Fruit fly (Drosophila melanogaster) whole organism, embryonic: ENCODE measurements around the gene CG5087.

Experiments used
- Antp ChIP-seq: fragments of 200-800 bp; sonication (Bioruptor generic); optimal IDR thresholded peaks from 3 replicates; lab custom pipeline; 2016; ENCODE audit warnings: missing biosample characterization, missing genetic modification characterization
- B-H1 ChIP-seq: fragments of 200-800 bp; sonication (Bioruptor generic); IDR thresholded peaks from 3 replicates; pipeline ENCODE4 v1.3.6; 2022; ENCODE audit warnings: missing biosample characterization, missing genetic modification characterization
- Bdp1 ChIP-seq: fragments of 200-800 bp; sonication (Bioruptor generic); optimal IDR thresholded peaks from 3 replicates; lab custom pipeline; 2016; ENCODE audit warnings: missing biosample characterization, missing genetic modification characterization
- Bgb ChIP-seq: fragments of 200-800 bp; sonication (Bioruptor generic); IDR thresholded peaks from 2 replicates; pipeline ENCODE4 v1.3.6; 2022; ENCODE audit warnings: missing biosample characterization, missing genetic modification characterization; ENCODE audit not compliant: partially characterized antibody
- C15 ChIP-seq: fragments of 200-800 bp; sonication (Bioruptor generic); IDR thresholded peaks from 3 replicates; pipeline ENCODE4 v1.3.6; 2022; ENCODE audit warnings: missing biosample characterization, missing genetic modification characterization
- CG10209 ChIP-seq: fragments of 200-800 bp; sonication (Bioruptor generic); optimal IDR thresholded peaks from 3 replicates; lab custom pipeline; 2017; ENCODE audit warnings: missing biosample characterization, mild to moderate bottlenecking, missing genetic modification characterization, missing genetic modification reagents
- CG10366 ChIP-seq: fragments of 200-800 bp; sonication (Bioruptor generic); IDR thresholded peaks from 2 replicates; pipeline ENCODE4 v1.3.6; 2022; ENCODE audit warnings: missing biosample characterization, missing genetic modification characterization
- CG10431 ChIP-seq: fragments of 200-800 bp; sonication (Bioruptor generic); optimal IDR thresholded peaks from 3 replicates; lab custom pipeline; 2018; ENCODE audit warnings: missing biosample characterization, mild to moderate bottlenecking, missing genetic modification characterization
- CG11085 ChIP-seq: fragments of 200-800 bp; sonication (Bioruptor generic); IDR thresholded peaks from 2 replicates; pipeline ENCODE4 v1.3.6; 2022; ENCODE audit warnings: missing biosample characterization, missing genetic modification characterization
- CG11456 ChIP-seq: fragments of 200-800 bp; sonication (Bioruptor generic); IDR thresholded peaks from 3 replicates; pipeline ENCODE4 v1.3.6; 2022; ENCODE audit warnings: missing biosample characterization, missing genetic modification characterization
- CG11696 ChIP-seq: fragments of 200-800 bp; sonication (Bioruptor generic); IDR thresholded peaks from 2 replicates; pipeline ENCODE4 v1.3.6; 2022; ENCODE audit warnings: missing biosample characterization, missing genetic modification characterization
- CG14050 ChIP-seq: fragments of 200-800 bp; sonication (Bioruptor generic); IDR thresholded peaks from 3 replicates; pipeline ENCODE4 v1.3.6; 2022; ENCODE audit warnings: missing biosample characterization, missing genetic modification characterization
- CG15269 ChIP-seq: fragments of 200-800 bp; sonication (Bioruptor generic); optimal IDR thresholded peaks from 2 replicates; lab custom pipeline; 2018; ENCODE audit warnings: missing biosample characterization, mild to moderate bottlenecking, missing genetic modification characterization, moderate library complexity
- CG15696 ChIP-seq: fragments of 200-800 bp; sonication (Bioruptor generic); optimal IDR thresholded peaks from 2 replicates; lab custom pipeline; 2019; ENCODE audit warnings: missing biosample characterization, mild to moderate bottlenecking, missing genetic modification characterization, moderate library complexity
- CG1792 ChIP-seq: fragments of 200-800 bp; sonication (Bioruptor generic); optimal IDR thresholded peaks from 2 replicates; lab custom pipeline; 2016; ENCODE audit warnings: missing biosample characterization, missing genetic modification characterization
- CG2202 ChIP-seq: fragments of 200-800 bp; sonication (Bioruptor generic); optimal IDR thresholded peaks from 2 replicates; lab custom pipeline; 2018; ENCODE audit warnings: missing biosample characterization, mild to moderate bottlenecking, missing genetic modification characterization
- CG6272 ChIP-seq: fragments of 200-800 bp; sonication (Bioruptor generic); IDR thresholded peaks from 2 replicates; pipeline ENCODE4 v1.3.6; 2022; ENCODE audit warnings: missing biosample characterization, missing genetic modification characterization
- CG7987 ChIP-seq: fragments of 200-800 bp; sonication (Bioruptor generic); optimal IDR thresholded peaks from 2 replicates; lab custom pipeline; 2018; ENCODE audit warnings: missing biosample characterization, mild to moderate bottlenecking, missing genetic modification characterization, moderate library complexity
- CG9797 ChIP-seq: fragments of 200-800 bp; sonication (Bioruptor generic); optimal IDR thresholded peaks from 3 replicates; lab custom pipeline; 2018; ENCODE audit warnings: missing biosample characterization, mild to moderate bottlenecking, missing genetic modification characterization
- CrebB ChIP-seq: fragments of 200-800 bp; sonication (Bioruptor generic); optimal IDR thresholded peaks from 3 replicates; lab custom pipeline; 2018; ENCODE audit warnings: missing biosample characterization, mild to moderate bottlenecking, missing genetic modification characterization
- Dp ChIP-seq: fragments of 200-800 bp; sonication (Bioruptor generic); optimal IDR thresholded peaks from 2 replicates; lab custom pipeline; 2018; ENCODE audit warnings: missing biosample characterization, mild to moderate bottlenecking, missing genetic modification characterization, moderate library complexity
- Fer3 ChIP-seq: fragments of 200-800 bp; sonication (Bioruptor generic); optimal IDR thresholded peaks from 2 replicates; lab custom pipeline; 2018; ENCODE audit warnings: missing biosample characterization, mild to moderate bottlenecking, missing genetic modification characterization, moderate library complexity
- Hand ChIP-seq: fragments of 200-800 bp; sonication (Bioruptor generic); optimal IDR thresholded peaks from 2 replicates; lab custom pipeline; 2017; ENCODE audit warnings: mild to moderate bottlenecking, missing biosample characterization, missing genetic modification reagents, missing genetic modification characterization
- Hey ChIP-seq: fragments of 200-800 bp; sonication (Bioruptor generic); optimal IDR thresholded peaks from 3 replicates; lab custom pipeline; 2018; ENCODE audit warnings: missing biosample characterization, mild to moderate bottlenecking, missing genetic modification characterization
- Hr78 ChIP-seq, 2 experiments: fragments of 200-800 bp in 1 of 2; fragments of >200 bp in 1 of 2; sonication (Bioruptor generic) in 1 of 2; optimal IDR thresholded peaks; 2 replicates each; lab custom pipeline; 2017 to 2019; ENCODE audit warnings: missing biosample characterization in 2 of 2, missing genetic modification characterization in 2 of 2, mild to moderate bottlenecking in 1 of 2, moderate library complexity in 1 of 2
- Lim3 ChIP-seq: fragments of 200-800 bp; sonication (Bioruptor generic); IDR thresholded peaks from 2 replicates; pipeline ENCODE4 v1.3.6; 2022; ENCODE audit warnings: missing biosample characterization, missing genetic modification characterization
- Pdp1 ChIP-seq, 2 experiments: fragments of 200-800 bp; sonication (Bioruptor generic); optimal IDR thresholded peaks; 3 replicates each; lab custom pipeline; 2016; ENCODE audit warnings: missing biosample characterization in 2 of 2, missing genetic modification characterization in 2 of 2, mild to moderate bottlenecking in 1 of 2, moderate library complexity in 1 of 2
- Rx ChIP-seq: fragments of 200-800 bp; sonication (Bioruptor generic); IDR thresholded peaks from 2 replicates; pipeline ENCODE4 v1.3.6; 2022; ENCODE audit warnings: missing biosample characterization, missing genetic modification characterization
- Sin3A ChIP-seq: fragments of >200 bp; optimal IDR thresholded peaks from 2 replicates; lab custom pipeline; 2018
- ac ChIP-seq: fragments of 200-800 bp; sonication (Bioruptor generic); optimal IDR thresholded peaks from 3 replicates; lab custom pipeline; 2017; ENCODE audit warnings: missing biosample characterization, mild to moderate bottlenecking, missing genetic modification characterization
- az2 ChIP-seq: fragments of 200-800 bp; sonication (Bioruptor generic); optimal IDR thresholded peaks from 3 replicates; lab custom pipeline; 2016; ENCODE audit warnings: missing biosample characterization, missing genetic modification characterization
- cg ChIP-seq: fragments of 200-800 bp; sonication (Bioruptor generic); optimal IDR thresholded peaks from 3 replicates; lab custom pipeline; 2019; ENCODE audit warnings: missing biosample characterization, mild to moderate bottlenecking, missing genetic modification characterization, moderate library complexity
- chm ChIP-seq: fragments of 200-800 bp; sonication (Bioruptor generic); IDR thresholded peaks from 2 replicates; pipeline ENCODE4 v1.3.6; 2022; ENCODE audit warnings: missing biosample characterization, missing genetic modification characterization
- croc ChIP-seq: fragments of 200-800 bp; sonication (Bioruptor generic); conservative IDR thresholded peaks from 3 replicates; pipeline ENCODE4 v1.3.6; 2022; ENCODE audit warnings: missing biosample characterization, missing genetic modification characterization
- dmrt99B ChIP-seq: fragments of 200-800 bp; sonication (Bioruptor generic); optimal IDR thresholded peaks from 2 replicates; lab custom pipeline; 2018; ENCODE audit warnings: missing biosample characterization, mild to moderate bottlenecking, missing genetic modification characterization, moderate library complexity
- emc ChIP-seq: fragments of 200-800 bp; sonication (Bioruptor generic); optimal IDR thresholded peaks from 2 replicates; lab custom pipeline; 2016; ENCODE audit warnings: missing biosample characterization, missing genetic modification characterization
- esg ChIP-seq: fragments of 200-800 bp; sonication (Bioruptor generic); conservative IDR thresholded peaks from 2 replicates; pipeline ENCODE4 v1.3.6; 2022; ENCODE audit warnings: missing biosample characterization, missing genetic modification characterization
- ftz-f1 ChIP-seq: fragments of 200-800 bp; sonication (Bioruptor generic); optimal IDR thresholded peaks from 2 replicates; lab custom pipeline; 2016; ENCODE audit warnings: missing biosample characterization, missing genetic modification characterization
- fu2 ChIP-seq: fragments of 200-800 bp; sonication (Bioruptor generic); optimal IDR thresholded peaks from 2 replicates; lab custom pipeline; 2016; ENCODE audit warnings: missing biosample characterization, missing genetic modification characterization
- h ChIP-seq: fragments of >200 bp; optimal IDR thresholded peaks from 2 replicates; lab custom pipeline; 2017
- kah ChIP-seq: fragments of 200-800 bp; sonication (Bioruptor generic); optimal IDR thresholded peaks from 2 replicates; lab custom pipeline; 2018; ENCODE audit warnings: missing biosample characterization, mild to moderate bottlenecking, missing genetic modification characterization
- mam ChIP-seq: fragments of 200-800 bp; sonication (Bioruptor generic); optimal IDR thresholded peaks from 3 replicates; lab custom pipeline; 2016; ENCODE audit warnings: missing biosample characterization, missing genetic modification characterization
- mirr ChIP-seq: fragments of 200-800 bp; sonication (Bioruptor generic); optimal IDR thresholded peaks from 3 replicates; lab custom pipeline; 2018; ENCODE audit warnings: missing biosample characterization, mild to moderate bottlenecking, missing genetic modification characterization
- odd ChIP-seq: fragments of 200-800 bp; sonication (Bioruptor generic); optimal IDR thresholded peaks from 2 replicates; lab custom pipeline; 2017; ENCODE audit warnings: missing biosample characterization, mild to moderate bottlenecking, missing genetic modification characterization
- peb ChIP-seq: fragments of 200-800 bp; sonication (Bioruptor generic); IDR thresholded peaks from 2 replicates; pipeline ENCODE4 v1.3.6; 2022; ENCODE audit warnings: missing biosample characterization, missing genetic modification characterization
- sens ChIP-seq: fragments of 200-800 bp; sonication (Bioruptor generic); peaks from one replicate; lab custom pipeline; 2016; ENCODE audit warnings: missing biosample characterization, missing genetic modification characterization
- sim ChIP-seq: fragments of 200-800 bp; sonication (Bioruptor generic); IDR thresholded peaks from 2 replicates; pipeline ENCODE4 v1.3.6; 2022; ENCODE audit warnings: missing biosample characterization, missing genetic modification characterization
- sqz ChIP-seq: fragments of 200-800 bp; sonication (Bioruptor generic); optimal IDR thresholded peaks from 3 replicates; lab custom pipeline; 2018; ENCODE audit warnings: missing biosample characterization, mild to moderate bottlenecking, missing genetic modification characterization
- stc ChIP-seq: fragments of 200-800 bp; sonication (Bioruptor generic); IDR thresholded peaks from 2 replicates; pipeline ENCODE4 v1.3.6; 2022; ENCODE audit warnings: missing biosample characterization, missing genetic modification characterization
- stwl ChIP-seq: fragments of 200-800 bp; sonication (Bioruptor generic); optimal IDR thresholded peaks from 3 replicates; lab custom pipeline; 2018; ENCODE audit warnings: missing biosample characterization, mild to moderate bottlenecking, missing genetic modification characterization, moderate library complexity
- tgo ChIP-seq: fragments of 200-800 bp; sonication (Bioruptor generic); IDR thresholded peaks from 3 replicates; pipeline ENCODE4 v1.3.6; 2022; ENCODE audit warnings: missing biosample characterization, missing genetic modification characterization
- zfh1 ChIP-seq: fragments of 200-800 bp; sonication (Bioruptor generic); IDR thresholded peaks from 3 replicates; pipeline ENCODE4 v1.3.6; 2022; ENCODE audit warnings: missing biosample characterization, missing genetic modification characterization

Gene CG5087

DNA sequence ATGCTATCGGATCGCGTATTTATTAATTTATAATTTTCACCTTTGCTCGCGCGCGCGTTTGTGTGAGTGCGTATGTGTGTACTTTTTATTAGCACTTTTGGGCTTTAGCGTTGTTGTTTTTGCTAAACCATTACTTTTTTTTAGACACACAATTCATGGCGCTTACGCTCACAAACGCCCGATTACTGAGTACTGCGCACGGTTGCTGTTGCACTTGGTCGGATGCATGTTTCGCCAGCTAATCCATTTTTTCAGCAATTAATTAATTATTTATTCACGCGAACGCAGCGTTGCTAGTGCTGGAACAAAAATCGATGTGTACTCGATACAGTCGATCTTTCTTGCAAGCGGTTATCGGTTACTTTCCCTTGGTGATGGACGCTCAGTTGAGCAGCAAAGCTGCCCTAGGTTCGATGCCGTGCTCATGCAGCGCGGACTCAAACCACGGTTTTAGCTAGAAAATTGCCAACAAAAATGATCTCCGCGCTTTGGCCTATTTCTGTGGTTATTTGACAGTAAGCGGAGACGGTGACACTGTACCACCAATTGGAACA lies at the start of gene CG5087, which contains the start of gene smg (continued):
- TF ChIP-seq ftz-f1 (peak; percentile 77), Hand (GFP tag; lab: Kevin White, UChicago) (no peak), peb (no peak), Rx (GFP tag; lab: Robert Waterston, UW) (no peak), Bdp1 (GFP tag; lab: Kevin White, UChicago) (peak; percentile 37), ac (GFP tag; lab: Kevin White, UChicago) (no peak), esg (GFP tag; lab: Robert Waterston, UW) (no peak), CG11456 (GFP tag; lab: Robert Waterston, UW) (peak; percentile 50; the same call in 1 of the 3 replicates), CG7987 (GFP tag; lab: Kevin White, UChicago) (peak; percentile 56), stc (GFP tag; lab: Robert Waterston, UW) (no peak), CG9797 (GFP tag; lab: Kevin White, UChicago) (peak; percentile 97), zfh1 (GFP tag; lab: Robert Waterston, UW) (peak; percentile 56; the same call in 2 of the 3 replicates), Hr78 (GFP tag; optimal IDR thresholded peaks at IDR 0.05; lab: Kevin White, UChicago) (peak in 1 of 2 experiments; percentile 46), Lim3 (GFP tag; lab: Robert Waterston, UW) (no peak), sens (GFP tag; lab: Kevin White, UChicago) (peak; percentile 85), Antp (GFP tag; lab: Kevin White, UChicago) (peak; percentile 56), dmrt99B (tag; lab: Kevin White, UChicago) (no peak), CG10209 (GFP tag; lab: Kevin White, UChicago) (no peak), Dp (GFP tag; lab: Kevin White, UChicago) (peak; percentile 56), sqz (GFP tag; lab: Kevin White, UChicago) (no peak), Sin3A (lab: Kevin White, UChicago) (peak; percentile 85), chm (GFP tag; lab: Robert Waterston, UW) (0 out of 2 replicates have a peak, but pooled peaks have one; percentile 24), CG2202 (tag; lab: Kevin White, UChicago) (no peak), CG11085 (GFP tag; lab: Robert Waterston, UW) (0 out of 2 replicates have a peak, but pooled peaks have one; percentile 22), CrebB (peak; percentile 24), kah (GFP tag; lab: Kevin White, UChicago) (no peak), tgo (GFP tag; lab: Robert Waterston, UW) (no peak), CG10431 (GFP tag; lab: Kevin White, UChicago) (no peak), CG1792 (peak; percentile 9), CG11696 (GFP tag; lab: Robert Waterston, UW) (no peak), Hey (tag; lab: Kevin White, UChicago) (no peak), CG15696 (no peak), odd (GFP tag; lab: Kevin White, UChicago) (no peak), B-H1 (GFP tag; lab: Robert Waterston, UW) (no peak), emc (GFP tag; lab: Kevin White, UChicago) (no peak), C15 (GFP tag; lab: Robert Waterston, UW) (no peak), fu2 (GFP tag; lab: Kevin White, UChicago) (peak; percentile 47), Bgb (GFP tag; lab: Robert Waterston, UW) (peak; percentile 73; the same call in 1 of the 2 replicates), CG14050 (GFP tag; lab: Robert Waterston, UW) (no peak), CG10366 (GFP tag; lab: Robert Waterston, UW) (no peak), cg (GFP tag; lab: Kevin White, UChicago) (peak; percentile 74), sim (GFP tag; lab: Robert Waterston, UW) (no peak), Pdp1 (GFP tag; optimal IDR thresholded peaks at IDR 0.05; lab: Kevin White, UChicago) (peak in 1 of 2 experiments; percentile 67), mam (GFP tag; lab: Kevin White, UChicago) (peak; percentile 72), az2 (peak; percentile 14), mirr (GFP tag; lab: Kevin White, UChicago) (no peak), h (no peak), CG6272 (no peak), Fer3 (tag; lab: Kevin White, UChicago) (no peak), croc (GFP tag; lab: Robert Waterston, UW) (no peak), stwl (tag; lab: Kevin White, UChicago) (peak; percentile 85), CG15269 (tag; lab: Kevin White, UChicago) (no peak)
